Worm (Caenorhabditis elegans) whole organism, mixed stage, embryonic: Measurements from ENCODE around the gene F14E5.8.

ENCODE experiments used
- M03D4.4 ChIP-seq: sonication (generic microtip); optimal IDR thresholded peaks from 2 replicates; lab custom pipeline; 2017; ENCODE audit warnings: mild to moderate bottlenecking, missing genetic modification characterization, missing compliant biosample characterization
- bed-3 ChIP-seq: fragments of 200-800 bp; sonication (Bioruptor generic); optimal IDR thresholded peaks from 3 replicates; lab custom pipeline; 2018; ENCODE audit warnings: mild to moderate bottlenecking, missing genetic modification characterization, moderate library complexity, missing compliant biosample characterization
- blmp-1 ChIP-seq: fragments of 150-350 bp; optimal IDR thresholded peaks from 2 replicates; lab custom pipeline; 2014; ENCODE audit warnings: missing biosample characterization, missing genetic modification characterization
- ceh-43 ChIP-seq: fragments of 200-800 bp; sonication (Bioruptor generic); optimal IDR thresholded peaks from 2 replicates; lab custom pipeline; 2018; ENCODE audit warnings: mild to moderate bottlenecking, missing genetic modification characterization, moderate library complexity, missing compliant biosample characterization
- ceh-83 ChIP-seq: fragments of 200-800 bp; sonication (Bioruptor generic); optimal IDR thresholded peaks from 2 replicates; lab custom pipeline; 2018; ENCODE audit warnings: mild to moderate bottlenecking, missing genetic modification characterization, missing compliant biosample characterization
- ces-1 ChIP-seq: fragments of 150-350 bp; optimal IDR thresholded peaks from 2 replicates; lab custom pipeline; 2014; ENCODE audit warnings: missing biosample characterization, missing genetic modification reagents, missing genetic modification characterization
- drap-1 ChIP-seq: fragments of 200-800 bp; sonication (Bioruptor generic); optimal IDR thresholded peaks from 3 replicates; lab custom pipeline; 2018; ENCODE audit warnings: mild to moderate bottlenecking, missing genetic modification characterization, missing compliant biosample characterization
- elt-1 ChIP-seq: sonication (generic microtip); optimal IDR thresholded peaks from 2 replicates; lab custom pipeline; 2017; ENCODE audit warnings: missing genetic modification characterization, mild to moderate bottlenecking, missing compliant biosample characterization, antibody characterized with exemption, moderate library complexity, borderline replicate concordance; ENCODE audit not compliant: insufficient read depth
- elt-3 ChIP-seq: fragments of 150-350 bp; optimal IDR thresholded peaks from 2 replicates; lab custom pipeline; 2014; ENCODE audit warnings: missing biosample characterization, missing genetic modification characterization
- flh-1 ChIP-seq: fragments of 200-800 bp; sonication (Bioruptor generic); optimal IDR thresholded peaks from 2 replicates; lab custom pipeline; 2018; ENCODE audit warnings: mild to moderate bottlenecking, missing genetic modification characterization, moderate library complexity, missing compliant biosample characterization
- ham-2 ChIP-seq: fragments of 200-800 bp; sonication (Bioruptor generic); optimal IDR thresholded peaks from 2 replicates; lab custom pipeline; 2018; ENCODE audit warnings: mild to moderate bottlenecking, missing genetic modification characterization, missing compliant biosample characterization
- hlh-1 ChIP-seq: fragments of 150-350 bp; optimal IDR thresholded peaks from 2 replicates; lab custom pipeline; 2014; ENCODE audit warnings: missing biosample characterization, missing genetic modification reagents, missing genetic modification characterization
- lin-32 ChIP-seq: fragments of 200-800 bp; sonication (Bioruptor generic); optimal IDR thresholded peaks from 2 replicates; lab custom pipeline; 2018; ENCODE audit warnings: mild to moderate bottlenecking, missing genetic modification characterization, missing compliant biosample characterization
- mep-1 ChIP-seq: fragments of 150-350 bp; optimal IDR thresholded peaks from 2 replicates; lab custom pipeline; 2017; ENCODE audit warnings: missing biosample characterization, missing genetic modification reagents, missing genetic modification characterization, inconsistent platforms
- mls-2 ChIP-seq: sonication (generic microtip); optimal IDR thresholded peaks from 2 replicates; lab custom pipeline; 2016; ENCODE audit warnings: mild to moderate bottlenecking, missing genetic modification characterization, moderate library complexity, missing compliant biosample characterization
- nhr-12 ChIP-seq: fragments of 150-350 bp; optimal IDR thresholded peaks from 2 replicates; lab custom pipeline; 2014; ENCODE audit warnings: missing biosample characterization, missing genetic modification characterization
- nhr-2 ChIP-seq: fragments of 150-350 bp; optimal IDR thresholded peaks from 2 replicates; lab custom pipeline; 2014; ENCODE audit warnings: missing biosample characterization, missing genetic modification characterization
- nhr-28 ChIP-seq: fragments of 150-350 bp; optimal IDR thresholded peaks from 2 replicates; lab custom pipeline; 2014; ENCODE audit warnings: missing biosample characterization, missing genetic modification characterization
- nhr-76 ChIP-seq: sonication (generic microtip); optimal IDR thresholded peaks from 2 replicates; lab custom pipeline; 2017; ENCODE audit warnings: missing biosample characterization, missing genetic modification characterization
- pha-4 ChIP-seq: fragments of 150-350 bp; optimal IDR thresholded peaks from 2 replicates; lab custom pipeline; 2018; ENCODE audit warnings: missing biosample characterization, missing genetic modification reagents, missing genetic modification characterization
- sem-2 ChIP-seq: fragments of 200-800 bp; sonication (Bioruptor generic); optimal IDR thresholded peaks from 2 replicates; lab custom pipeline; 2018; ENCODE audit warnings: mild to moderate bottlenecking, missing genetic modification characterization, missing compliant biosample characterization
- snpc-4 ChIP-seq: fragments of 150-350 bp; optimal IDR thresholded peaks from 2 replicates; lab custom pipeline; 2014; ENCODE audit warnings: missing biosample characterization, missing genetic modification characterization
- tbx-8 ChIP-seq: fragments of 200-800 bp; sonication (Bioruptor generic); optimal IDR thresholded peaks from 2 replicates; lab custom pipeline; 2018; ENCODE audit warnings: mild to moderate bottlenecking, missing genetic modification characterization, moderate library complexity, missing compliant biosample characterization
- unc-120 ChIP-seq: sonication (generic microtip); optimal IDR thresholded peaks from 2 replicates; lab custom pipeline; 2017; ENCODE audit warnings: missing genetic modification characterization, missing compliant biosample characterization; ENCODE audit not compliant: poor library complexity, severe bottlenecking
- unc-39 ChIP-seq: fragments of 150-350 bp; optimal IDR thresholded peaks from 2 replicates; lab custom pipeline; 2014; ENCODE audit warnings: missing biosample characterization, missing genetic modification characterization
- unc-62 ChIP-seq: fragments of 150-350 bp; optimal IDR thresholded peaks from 2 replicates; lab custom pipeline; 2014; ENCODE audit warnings: missing biosample characterization, missing genetic modification reagents, missing genetic modification characterization
- zip-8 ChIP-seq: fragments of 150-350 bp; optimal IDR thresholded peaks from 2 replicates; lab custom pipeline; 2014; ENCODE audit warnings: missing biosample characterization, missing genetic modification characterization

The F14E5.8 gene

ce11 chrII:8385561-8385960 lies 34.3 kb upstream of the F14E5.8 start:
- TF ChIP-seq mls-2 (tag; lab: Kevin White, UChicago) (no peak), bed-3 (GFP tag; lab: Kevin White, UChicago) (no peak), nhr-28 (no peak), M03D4.4 (tag; lab: Kevin White, UChicago) (no peak), hlh-1 (no peak), tbx-8 (GFP tag; lab: Kevin White, UChicago) (no peak)

DNA sequence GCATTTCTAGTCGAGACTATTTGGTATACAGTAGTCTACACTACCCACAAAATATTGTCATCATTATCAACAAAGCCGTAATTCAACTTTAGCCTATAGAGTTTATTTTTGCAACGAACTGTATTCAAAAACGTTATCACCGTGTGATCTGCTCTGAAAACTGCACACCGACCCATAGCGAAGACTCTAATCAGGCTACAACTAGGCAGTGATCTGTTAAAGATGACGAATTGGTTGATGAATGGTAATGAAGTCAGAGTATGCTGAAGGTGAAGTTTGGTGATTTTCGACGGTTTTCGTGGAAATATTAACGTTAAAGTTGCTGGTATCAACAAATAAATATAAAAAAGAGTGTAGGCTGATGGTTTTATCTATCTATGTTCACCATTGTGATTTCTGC lies 33.0 kb upstream of the F14E5.8 start:
- no peak for TF ChIP-seq lin-32 (GFP tag; lab: Kevin White, UChicago)
- TF ChIP-seq elt-3, result no peak
- TF ChIP-seq snpc-4, result no peak
- no peak for TF ChIP-seq ces-1
- TF ChIP-seq drap-1, result no peak
- no peak for TF ChIP-seq nhr-76
- no peak for TF ChIP-seq unc-120 (tag; lab: Kevin White, UChicago)
- no peak for TF ChIP-seq unc-39 (tag; lab: Kevin White, UChicago)
- TF ChIP-seq, all 35 proteins: peak for 0

ce11 chrII:8388001-8388513 lies 31.8 kb upstream of the F14E5.8 start, which contains the start of gene drd-1:
Gene drd-1, plus strand, starts transcription at chrII:8388051.
- no peak for TF ChIP-seq lin-32 (GFP tag; lab: Kevin White, UChicago)
- no peak for TF ChIP-seq zip-8
- TF ChIP-seq M03D4.4 (tag; lab: Kevin White, UChicago), result no peak
- no peak for TF ChIP-seq mls-2 (tag; lab: Kevin White, UChicago)
- TF ChIP-seq ces-1, result no peak
- TF ChIP-seq flh-1 (GFP tag; lab: Kevin White, UChicago), result no peak

- TF ChIP-seq drap-1, result no peak
- TF ChIP-seq ces-1, result no peak
- TF ChIP-seq sem-2 (GFP tag; lab: Kevin White, UChicago), result no peak
- TF ChIP-seq M03D4.4 (tag; lab: Kevin White, UChicago), result no peak
- TF ChIP-seq, all 35 proteins: peak for 0
Observed at ce11 chrII:8390751-8391150, 29.1 kb upstream of the F14E5.8 start, which contains the start of gene F49E12.10. Gene F49E12.10, plus strand, starts transcription at chrII:8391051.

- TF ChIP-seq blmp-1 (tag; lab: Kevin White, UChicago) (no peak), ceh-43 (GFP tag; lab: Kevin White, UChicago) (no peak), tbx-8 (GFP tag; lab: Kevin White, UChicago) (no peak), nhr-2 (tag; lab: Kevin White, UChicago) (no peak), ham-2 (no peak), hlh-1 (no peak), flh-1 (GFP tag; lab: Kevin White, UChicago) (no peak), elt-1 (tag; lab: Kevin White, UChicago) (no peak), ces-1 (no peak), snpc-4 (no peak), nhr-76 (no peak), mep-1 (tag; lab: Kevin White, UChicago) (no peak), ceh-83 (GFP tag; lab: Kevin White, UChicago) (no peak), nhr-12 (tag; lab: Kevin White, UChicago) (no peak), pha-4 (tag; lab: Kevin White, UChicago) (no peak)
- TF ChIP-seq, all 35 proteins: peak for 0
Observed at ce11 chrII:8392215-8392614, 27.7 kb upstream of the F14E5.8 start.

DNA sequence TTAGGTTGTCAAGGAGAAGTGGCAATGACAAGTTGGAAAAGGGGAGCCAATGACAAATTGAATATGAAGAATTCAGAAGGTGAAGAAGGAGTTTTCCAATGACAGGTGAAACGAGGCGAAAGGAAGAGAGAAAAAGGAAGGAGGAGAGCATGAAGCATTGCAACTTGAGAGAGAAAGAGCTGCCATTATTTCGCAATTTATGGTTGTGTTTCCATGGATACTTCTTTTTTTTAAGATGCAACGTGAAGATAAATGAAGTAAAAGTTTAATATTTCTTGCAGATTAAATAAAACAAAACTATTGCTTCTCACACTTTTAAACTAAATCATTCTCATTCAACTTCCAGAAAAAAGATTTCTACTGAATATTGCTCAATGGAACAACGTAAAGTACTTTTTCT lies 25.7 kb upstream of the F14E5.8 start, which contains the start of gene F49E12.8:
F49E12.8 (minus strand) TSS at position 101 of the 400 bp plus-strand sequence.
- no peak for TF ChIP-seq unc-62
- TF ChIP-seq, all 35 proteins: peak for 0

DNA sequence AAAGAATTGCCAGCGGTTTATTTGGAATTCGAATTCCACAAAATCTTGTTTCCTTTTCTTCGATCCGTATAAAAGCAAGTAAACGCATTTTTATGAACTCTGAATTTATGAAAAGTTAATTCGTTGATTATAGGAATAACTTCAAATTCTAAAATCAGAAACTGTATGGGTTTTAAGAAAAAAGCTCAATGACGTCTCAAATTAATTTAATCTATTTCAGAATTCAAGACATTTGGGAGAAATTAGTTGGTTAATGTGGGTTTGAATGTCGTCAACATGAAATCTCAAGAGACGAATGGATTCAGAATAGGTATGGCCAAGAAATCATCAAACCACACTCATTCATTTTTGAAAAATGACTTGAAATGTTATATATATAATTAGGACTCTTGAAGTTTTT lies 23.9 kb upstream of the F14E5.8 start, which contains the start of gene F49E12.7:
F49E12.7 (minus strand) TSS at position 101 of the 400 bp plus-strand sequence.
- no peak for TF ChIP-seq zip-8
